Worm (Caenorhabditis elegans) whole organism, young adult: ENCODE measurements around the gene str-134.

Source experiments
- B0035.1 ChIP-seq: sonication (generic microtip); optimal IDR thresholded peaks from 2 replicates; lab custom pipeline; 2016; ENCODE audit warnings: missing genetic modification characterization, mild to moderate bottlenecking, missing compliant biosample characterization, missing genotype, missing genetic modification reagents
- B0261.1 ChIP-seq: sonication (generic microtip); optimal IDR thresholded peaks from 2 replicates; lab custom pipeline; 2016; ENCODE audit warnings: mild to moderate bottlenecking, missing genetic modification characterization, moderate library complexity, missing compliant biosample characterization
- C06A6.2 ChIP-seq: fragments of 200-800 bp; sonication (Bioruptor generic); conservative IDR thresholded peaks from 2 replicates; pipeline ENCODE4 v1.3.6; 2022; ENCODE audit warnings: missing genetic modification characterization, missing compliant biosample characterization
- F39B2.1 ChIP-seq: fragments of 200-800 bp; sonication (Bioruptor generic); IDR thresholded peaks from 2 replicates; pipeline ENCODE4 v1.3.6; 2022; ENCODE audit warnings: missing genetic modification reagents, missing genetic modification characterization, missing compliant biosample characterization
- F49E8.2 ChIP-seq: sonication (generic microtip); optimal IDR thresholded peaks from 3 replicates; lab custom pipeline; 2017; ENCODE audit warnings: missing genetic modification characterization, mild to moderate bottlenecking, missing compliant biosample characterization, antibody characterized with exemption, moderate library complexity; ENCODE audit not compliant: insufficient read depth
- F57A8.1 ChIP-seq: fragments of 200-800 bp; sonication (Bioruptor generic); optimal IDR thresholded peaks from 2 replicates; lab custom pipeline; 2018; ENCODE audit warnings: mild to moderate bottlenecking, missing genetic modification characterization, moderate library complexity, missing compliant biosample characterization
- K11D2.4 ChIP-seq: fragments of 200-800 bp; sonication (Bioruptor generic); IDR thresholded peaks from 2 replicates; pipeline ENCODE4 v1.3.6; 2022; ENCODE audit warnings: missing genetic modification reagents, missing genetic modification characterization, missing compliant biosample characterization
- Y53F4B.3 ChIP-seq: fragments of 200-800 bp; sonication (Bioruptor generic); IDR thresholded peaks from 2 replicates; pipeline ENCODE4 v1.3.6; 2022; ENCODE audit warnings: missing genetic modification reagents, missing genetic modification characterization, missing compliant biosample characterization
- Y56A3A.18 ChIP-seq: fragments of 200-800 bp; sonication (Bioruptor generic); IDR thresholded peaks from 2 replicates; pipeline ENCODE4 v1.3.6; 2022; ENCODE audit warnings: missing genetic modification reagents, missing genetic modification characterization, missing compliant biosample characterization
- ama-1 ChIP-seq, 3 experiments: fragments of 150-350 bp in 1 of 3; sonication (generic microtip) in 2 of 3; optimal IDR thresholded peaks; 2 replicates each; lab custom pipeline; 2014 to 2018; ENCODE audit warnings: missing biosample characterization in 2 of 3, missing genetic modification characterization in 2 of 3, missing genetic modification reagents in 2 of 3
- aptf-2 ChIP-seq: fragments of 200-800 bp; sonication (Bioruptor generic); conservative IDR thresholded peaks from 2 replicates; pipeline ENCODE4 v1.3.6; 2022; ENCODE audit warnings: missing genetic modification reagents, missing genetic modification characterization, missing compliant biosample characterization
- aptf-3 ChIP-seq: fragments of 200-800 bp; sonication (Bioruptor generic); IDR thresholded peaks from 2 replicates; pipeline ENCODE4 v1.3.6; 2022; ENCODE audit warnings: missing genetic modification characterization, missing compliant biosample characterization
- ceh-100 ChIP-seq: fragments of 200-800 bp; sonication (Bioruptor generic); IDR thresholded peaks from 2 replicates; pipeline ENCODE4 v1.3.6; 2022; ENCODE audit warnings: missing genetic modification reagents, missing genetic modification characterization, missing compliant biosample characterization
- ceh-79 ChIP-seq: sonication (generic microtip); optimal IDR thresholded peaks from 2 replicates; lab custom pipeline; 2017; ENCODE audit warnings: mild to moderate bottlenecking, missing genetic modification characterization, missing compliant biosample characterization
- ceh-91 ChIP-seq: fragments of 200-800 bp; sonication (Bioruptor generic); IDR thresholded peaks from 2 replicates; pipeline ENCODE4 v1.3.6; 2022; ENCODE audit warnings: missing genetic modification reagents, missing genetic modification characterization, missing compliant biosample characterization
- dpff-1 ChIP-seq: sonication (generic microtip); optimal IDR thresholded peaks from 2 replicates; lab custom pipeline; 2017; ENCODE audit warnings: mild to moderate bottlenecking, missing genetic modification characterization, missing compliant biosample characterization
- egl-18 ChIP-seq: fragments of 200-800 bp; sonication (Bioruptor generic); IDR thresholded peaks from 2 replicates; pipeline ENCODE4 v1.3.6; 2022; ENCODE audit warnings: missing genetic modification reagents, missing genetic modification characterization, missing compliant biosample characterization
- hlh-26 ChIP-seq: fragments of 200-800 bp; sonication (Bioruptor generic); conservative IDR thresholded peaks from 2 replicates; pipeline ENCODE4 v1.3.6; 2022; ENCODE audit warnings: missing genetic modification reagents, missing genetic modification characterization, missing compliant biosample characterization
- hrde-1 ChIP-seq: sonication (generic microtip); optimal IDR thresholded peaks from 2 replicates; lab custom pipeline; 2016; ENCODE audit warnings: missing genetic modification characterization, mild to moderate bottlenecking, missing compliant biosample characterization, moderate library complexity, missing genotype, missing genetic modification reagents, borderline replicate concordance
- lag-1 ChIP-seq: fragments of 200-800 bp; sonication (Bioruptor generic); IDR thresholded peaks from 2 replicates; pipeline ENCODE4 v1.3.6; 2022; ENCODE audit warnings: missing genetic modification reagents, missing genetic modification characterization, missing compliant biosample characterization
- let-607 ChIP-seq, 2 experiments: fragments of 200-800 bp in 1 of 2; sonication (Bioruptor generic) in 1 of 2; sonication (generic microtip) in 1 of 2; optimal IDR thresholded peaks; 2 replicates each; lab custom pipeline; 2016 to 2018; ENCODE audit warnings: mild to moderate bottlenecking in 2 of 2, missing compliant biosample characterization in 2 of 2, missing genetic modification characterization in 2 of 2, moderate library complexity in 2 of 2, missing genotype in 1 of 2
- lin-40 ChIP-seq: sonication (generic microtip); optimal IDR thresholded peaks from 2 replicates; lab custom pipeline; 2016; ENCODE audit warnings: missing genetic modification characterization, mild to moderate bottlenecking, missing compliant biosample characterization, missing genotype, missing genetic modification reagents
- lin-54 ChIP-seq: fragments of 200-800 bp; sonication (Bioruptor generic); optimal IDR thresholded peaks from 2 replicates; lab custom pipeline; 2018; ENCODE audit warnings: mild to moderate bottlenecking, missing genetic modification characterization, missing compliant biosample characterization
- madf-10 ChIP-seq: sonication (generic microtip); optimal IDR thresholded peaks from 2 replicates; lab custom pipeline; 2016; ENCODE audit warnings: mild to moderate bottlenecking, missing genetic modification characterization, missing compliant biosample characterization
- madf-3 ChIP-seq: fragments of 200-800 bp; sonication (Bioruptor generic); IDR thresholded peaks from 2 replicates; pipeline ENCODE4 v1.3.6; 2022; ENCODE audit warnings: missing genetic modification reagents, missing genetic modification characterization, missing compliant biosample characterization
- mcd-1 ChIP-seq: fragments of 200-800 bp; sonication (Bioruptor generic); IDR thresholded peaks from 2 replicates; pipeline ENCODE4 v1.3.6; 2022; ENCODE audit warnings: missing genetic modification reagents, missing genetic modification characterization, missing compliant biosample characterization
- nfya-1 ChIP-seq: sonication (generic microtip); optimal IDR thresholded peaks from 2 replicates; lab custom pipeline; 2017; ENCODE audit warnings: antibody characterized with exemption, missing compliant biosample characterization, missing genetic modification characterization, borderline replicate concordance; ENCODE audit not compliant: insufficient read depth
- rcor-1 ChIP-seq: fragments of 200-800 bp; sonication (Bioruptor generic); IDR thresholded peaks from 2 replicates; pipeline ENCODE4 v1.3.6; 2022; ENCODE audit warnings: missing genetic modification reagents, missing genetic modification characterization, missing compliant biosample characterization
- repo-1 ChIP-seq: sonication (generic microtip); optimal IDR thresholded peaks from 2 replicates; lab custom pipeline; 2017; ENCODE audit warnings: mild to moderate bottlenecking, missing genetic modification characterization, missing compliant biosample characterization
- rpc-1 ChIP-seq, 2 experiments: fragments of 150-350 bp in 1 of 2; sonication (generic microtip) in 1 of 2; optimal IDR thresholded peaks; 2 replicates each; lab custom pipeline; 2014 to 2018; ENCODE audit warnings: missing biosample characterization in 1 of 2, missing genetic modification characterization in 1 of 2, missing genetic modification reagents in 1 of 2, missing genotype in 1 of 2
- snpc-1.3 ChIP-seq: sonication (generic microtip); optimal IDR thresholded peaks from 2 replicates; lab custom pipeline; 2017; ENCODE audit warnings: missing genetic modification characterization, mild to moderate bottlenecking, missing compliant biosample characterization, antibody characterized with exemption, moderate library complexity, missing genotype, missing genetic modification reagents; ENCODE audit not compliant: insufficient read depth
- snpc-4 ChIP-seq, 5 experiments: fragments of 150-350 bp in 1 of 5; sonication (generic microtip) in 4 of 5; optimal IDR thresholded peaks; 2 replicates each; lab custom pipeline; 2014 to 2018; ENCODE audit warnings: missing genetic modification characterization in 5 of 5, missing biosample characterization in 3 of 5, antibody characterized with exemption in 2 of 5, mild to moderate bottlenecking in 2 of 5, missing compliant biosample characterization in 2 of 5, missing genotype in 2 of 5, moderate library complexity in 2 of 5, missing genetic modification reagents in 1 of 5
- xnd-1 ChIP-seq: sonication (generic microtip); optimal IDR thresholded peaks from 2 replicates; lab custom pipeline; 2016; ENCODE audit warnings: missing genotype, missing genetic modification reagents, missing genetic modification characterization, missing compliant biosample characterization
- ztf-22 ChIP-seq: fragments of 200-800 bp; sonication (Bioruptor generic); optimal IDR thresholded peaks from 2 replicates; lab custom pipeline; 2018; ENCODE audit warnings: mild to moderate bottlenecking, missing genetic modification characterization, moderate library complexity, missing compliant biosample characterization
- ztf-25 ChIP-seq: fragments of 200-800 bp; sonication (Bioruptor generic); IDR thresholded peaks from 2 replicates; pipeline ENCODE4 v1.3.6; 2022; ENCODE audit warnings: missing genetic modification reagents, missing genetic modification characterization, missing compliant biosample characterization
- ztf-26 ChIP-seq: sonication (generic microtip); optimal IDR thresholded peaks from 2 replicates; lab custom pipeline; 2017; ENCODE audit warnings: missing genetic modification characterization, missing compliant biosample characterization
- ztf-3 ChIP-seq: fragments of 200-800 bp; sonication (Bioruptor generic); optimal IDR thresholded peaks from 2 replicates; lab custom pipeline; 2018; ENCODE audit warnings: mild to moderate bottlenecking, missing genetic modification characterization, missing compliant biosample characterization

Gene str-134

DNA sequence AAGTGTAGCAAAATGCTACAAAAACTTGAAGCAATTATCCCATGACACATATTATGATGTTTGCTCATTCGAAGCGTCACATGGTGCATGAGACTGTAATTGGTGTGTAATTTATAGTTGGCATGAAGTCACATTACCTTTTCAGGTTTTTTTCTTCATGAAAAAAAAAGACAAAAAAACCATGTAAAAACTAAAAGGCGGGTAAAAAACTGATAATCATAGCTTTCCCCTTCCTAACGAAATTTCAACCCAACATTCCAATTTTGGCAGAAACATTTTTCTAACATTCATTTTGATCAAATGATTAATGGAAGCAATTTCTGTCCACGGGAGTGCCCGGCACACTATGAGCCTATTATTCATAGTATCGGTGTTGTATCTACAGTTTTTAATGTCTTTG is 4.6 kb downstream of the str-134 start, which contains the start of gene sri-4 (continued):
- no peak for TF ChIP-seq Y53F4B.3 (GFP tag; lab: Robert Waterston, UW)
- TF ChIP-seq egl-18 (GFP tag; lab: Robert Waterston, UW), result no peak
- TF ChIP-seq lag-1, result no peak

ce11 chrV:752679-753333 is 9.4 kb downstream of the str-134 start, which contains the start of the genes str-262 and srp-1:
Gene str-262, minus strand, starts transcription at chrV:752779.
Gene srp-1, plus strand, starts transcription at chrV:753283.
- TF ChIP-seq lin-40 (no peak), snpc-4 (GFP tag; optimal IDR thresholded peaks at IDR 0.05; lab: Kevin White, UChicago) (no peak), snpc-4 (tag; optimal IDR thresholded peaks at IDR 0.05; lab: Kevin White, UChicago) (no peak), rpc-1 (optimal IDR thresholded peaks at IDR 0.05; lab: Kevin White, UChicago) (no peak), rpc-1 (tag; optimal IDR thresholded peaks at IDR 0.05; lab: Kevin White, UChicago) (no peak), Y56A3A.18 (GFP tag; lab: Robert Waterston, UW) (no peak), aptf-2 (no peak), ztf-26 (tag; lab: Kevin White, UChicago) (no peak), repo-1 (tag; lab: Kevin White, UChicago) (no peak), nfya-1 (tag; lab: Kevin White, UChicago) (no peak), hlh-26 (GFP tag; lab: Robert Waterston, UW) (no peak), lin-54 (GFP tag; lab: Kevin White, UChicago) (no peak), madf-3 (no peak), ceh-100 (no peak), madf-10 (tag; lab: Kevin White, UChicago) (no peak), snpc-1.3 (no peak), B0035.1 (no peak), F49E8.2 (no peak), F57A8.1 (GFP tag; lab: Kevin White, UChicago) (no peak), xnd-1 (tag; lab: Kevin White, UChicago) (no peak), K11D2.4 (no peak), ztf-22 (GFP tag; lab: Kevin White, UChicago) (no peak)

DNA sequence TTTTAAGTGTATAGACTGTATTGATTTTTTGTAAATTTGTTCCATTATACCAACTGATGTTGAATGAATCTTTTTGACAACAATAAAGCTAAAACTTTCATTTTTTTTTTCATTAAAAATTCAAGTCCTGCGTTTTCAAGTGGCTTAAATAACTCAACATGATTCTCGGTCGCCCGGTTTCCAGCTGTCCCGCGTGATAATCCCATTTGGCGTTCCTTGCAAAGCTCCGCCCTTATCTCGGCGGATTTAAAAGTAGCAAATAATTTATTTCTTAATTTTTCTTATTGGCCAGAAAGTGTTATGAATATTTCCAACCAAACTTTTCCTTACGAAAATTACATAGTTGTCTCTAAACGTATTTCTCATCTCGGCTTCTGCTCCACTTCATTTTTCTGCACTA is 12.7 kb downstream of the str-134 start, which contains the start of gene str-20:
TSS of gene str-20 (plus strand) at position 301 of the 400 bp plus-strand sequence.
- TF ChIP-seq Y56A3A.18 (GFP tag; lab: Robert Waterston, UW) (no peak), F39B2.1 (GFP tag; lab: Robert Waterston, UW) (no peak), xnd-1 (tag; lab: Kevin White, UChicago) (no peak), ztf-3 (GFP tag; lab: Kevin White, UChicago) (no peak), ceh-91 (GFP tag; lab: Robert Waterston, UW) (no peak), hrde-1 (tag; lab: Kevin White, UChicago) (no peak), let-607 (tag; optimal IDR thresholded peaks at IDR 0.05; lab: Kevin White, UChicago) (no peak), B0261.1 (tag; lab: Kevin White, UChicago) (no peak), dpff-1 (tag; lab: Kevin White, UChicago) (no peak), C06A6.2 (GFP tag; lab: Robert Waterston, UW) (no peak), K11D2.4 (no peak), ama-1 (optimal IDR thresholded peaks at IDR 0.05; lab: Kevin White, UChicago) (no peak), ama-1 (GFP tag; optimal IDR thresholded peaks at IDR 0.05; lab: Kevin White, UChicago) (no peak), mcd-1 (no peak), rcor-1 (GFP tag; lab: Robert Waterston, UW) (no peak), aptf-3 (GFP tag; lab: Robert Waterston, UW) (no peak), ceh-79 (no peak), ztf-25 (no peak), Y53F4B.3 (GFP tag; lab: Robert Waterston, UW) (no peak)
- TF ChIP-seq, all 124 proteins: peak for 0
